Fruit fly (Drosophila melanogaster) whole organism, embryonic: ENCODE measurements around the gene EMC3.

Experiments used
- Asciz ChIP-seq: fragments of 200-800 bp; sonication (Bioruptor generic); optimal IDR thresholded peaks from 2 replicates; lab custom pipeline; 2017; ENCODE audit warnings: missing biosample characterization, mild to moderate bottlenecking, missing genetic modification characterization, missing genetic modification reagents
- BEAF-32 ChIP-seq: fragments of 200-800 bp; sonication (Bioruptor generic); optimal IDR thresholded peaks from 3 replicates; lab custom pipeline; 2017; ENCODE audit warnings: missing biosample characterization, missing genetic modification characterization, mild to moderate bottlenecking, moderate library complexity, missing genetic modification reagents
- CG1024 ChIP-seq: fragments of 200-800 bp; sonication (Bioruptor generic); IDR thresholded peaks from 2 replicates; pipeline ENCODE4 v1.3.6; 2022; ENCODE audit warnings: missing biosample characterization, missing genetic modification characterization
- CG12104 ChIP-seq: fragments of 200-800 bp; sonication (Bioruptor generic); optimal IDR thresholded peaks from 3 replicates; lab custom pipeline; 2016; ENCODE audit warnings: missing biosample characterization, missing genetic modification characterization
- CG12155 ChIP-seq: fragments of 200-800 bp; sonication (Bioruptor generic); optimal IDR thresholded peaks from 3 replicates; lab custom pipeline; 2016; ENCODE audit warnings: missing biosample characterization, missing genetic modification characterization
- CG12744 ChIP-seq: fragments of 200-800 bp; sonication (Bioruptor generic); optimal IDR thresholded peaks from 2 replicates; lab custom pipeline; 2016; ENCODE audit warnings: missing biosample characterization, missing genetic modification characterization
- CG13424 ChIP-seq: fragments of 200-800 bp; sonication (Bioruptor generic); optimal IDR thresholded peaks from 2 replicates; lab custom pipeline; 2019; ENCODE audit warnings: missing biosample characterization, mild to moderate bottlenecking, missing genetic modification characterization, moderate library complexity
- CG15073 ChIP-seq: fragments of 200-800 bp; sonication (Bioruptor generic); optimal IDR thresholded peaks from 2 replicates; lab custom pipeline; 2016; ENCODE audit warnings: missing biosample characterization, missing genetic modification characterization
- CG1603 ChIP-seq: fragments of 200-800 bp; sonication (Bioruptor generic); optimal IDR thresholded peaks from 2 replicates; lab custom pipeline; 2019; ENCODE audit warnings: missing biosample characterization, mild to moderate bottlenecking, missing genetic modification characterization, moderate library complexity
- CG1647 ChIP-seq: fragments of 200-800 bp; sonication (Bioruptor generic); optimal IDR thresholded peaks from 3 replicates; lab custom pipeline; 2016; ENCODE audit warnings: missing biosample characterization, missing genetic modification characterization
- CG17359 ChIP-seq: fragments of 200-800 bp; sonication (Bioruptor generic); optimal IDR thresholded peaks from 3 replicates; lab custom pipeline; 2018; ENCODE audit warnings: missing biosample characterization, mild to moderate bottlenecking, missing genetic modification characterization, moderate library complexity
- CG17361 ChIP-seq: fragments of 200-800 bp; sonication (Bioruptor generic); IDR thresholded peaks from 3 replicates; pipeline ENCODE4 v1.3.6; 2022; ENCODE audit warnings: missing biosample characterization, missing genetic modification characterization
- CG17912 ChIP-seq: fragments of 200-800 bp; sonication (Bioruptor generic); optimal IDR thresholded peaks from 2 replicates; lab custom pipeline; 2018; ENCODE audit warnings: missing biosample characterization, mild to moderate bottlenecking, missing genetic modification characterization
- CG1792 ChIP-seq: fragments of 200-800 bp; sonication (Bioruptor generic); optimal IDR thresholded peaks from 2 replicates; lab custom pipeline; 2016; ENCODE audit warnings: missing biosample characterization, missing genetic modification characterization
- CG1832 ChIP-seq: fragments of 200-800 bp; sonication (Bioruptor generic); optimal IDR thresholded peaks from 2 replicates; lab custom pipeline; 2017; ENCODE audit warnings: missing biosample characterization, mild to moderate bottlenecking, missing genetic modification characterization, inconsistent platforms
- CG2129 ChIP-seq: fragments of 200-800 bp; sonication (Bioruptor generic); IDR thresholded peaks from 2 replicates; pipeline ENCODE4 v1.3.6; 2022; ENCODE audit warnings: missing biosample characterization, missing genetic modification characterization; ENCODE audit not compliant: partially characterized antibody
- CG34422 ChIP-seq: fragments of 200-800 bp; sonication (Bioruptor generic); IDR thresholded peaks from 3 replicates; pipeline ENCODE4 v1.3.6; 2022; ENCODE audit warnings: missing biosample characterization, missing genetic modification characterization
- CG4282 ChIP-seq: fragments of 200-800 bp; sonication (Bioruptor generic); optimal IDR thresholded peaks from 2 replicates; lab custom pipeline; 2016; ENCODE audit warnings: missing biosample characterization, missing genetic modification characterization
- CG5180 ChIP-seq: fragments of 200-800 bp; sonication (Bioruptor generic); optimal IDR thresholded peaks from 3 replicates; lab custom pipeline; 2017; ENCODE audit warnings: missing biosample characterization, missing genetic modification characterization, mild to moderate bottlenecking, moderate library complexity, missing genetic modification reagents
- CG5953 ChIP-seq: fragments of 200-800 bp; sonication (Bioruptor generic); IDR thresholded peaks from 2 replicates; pipeline ENCODE4 v1.3.6; 2022; ENCODE audit warnings: missing biosample characterization, missing genetic modification characterization
- CG6683 ChIP-seq: fragments of 200-800 bp; sonication (Bioruptor generic); optimal IDR thresholded peaks from 2 replicates; lab custom pipeline; 2017; ENCODE audit warnings: missing biosample characterization, mild to moderate bottlenecking, missing genetic modification characterization, missing genetic modification reagents
- CG7556 ChIP-seq: fragments of 200-800 bp; sonication (Bioruptor generic); optimal IDR thresholded peaks from 2 replicates; lab custom pipeline; 2017; ENCODE audit warnings: missing biosample characterization, mild to moderate bottlenecking, missing genetic modification characterization
- CG8359 ChIP-seq: fragments of 200-800 bp; sonication (Bioruptor generic); optimal IDR thresholded peaks from 2 replicates; lab custom pipeline; 2017; ENCODE audit warnings: missing biosample characterization, mild to moderate bottlenecking, missing genetic modification characterization, borderline replicate concordance
- CG9437 ChIP-seq: fragments of 200-800 bp; sonication (Bioruptor generic); optimal IDR thresholded peaks from 2 replicates; lab custom pipeline; 2018; ENCODE audit warnings: missing biosample characterization, mild to moderate bottlenecking, missing genetic modification characterization
- CrebB ChIP-seq: fragments of 200-800 bp; sonication (Bioruptor generic); optimal IDR thresholded peaks from 3 replicates; lab custom pipeline; 2018; ENCODE audit warnings: missing biosample characterization, mild to moderate bottlenecking, missing genetic modification characterization
- Dp ChIP-seq: fragments of 200-800 bp; sonication (Bioruptor generic); optimal IDR thresholded peaks from 2 replicates; lab custom pipeline; 2018; ENCODE audit warnings: missing biosample characterization, mild to moderate bottlenecking, missing genetic modification characterization, moderate library complexity
- HLH3B ChIP-seq: fragments of 200-800 bp; sonication (Bioruptor generic); IDR thresholded peaks from 2 replicates; pipeline ENCODE4 v1.3.6; 2022; ENCODE audit warnings: missing biosample characterization, missing genetic modification characterization
- MBD-R2 ChIP-seq: fragments of 200-800 bp; sonication (Bioruptor generic); IDR thresholded peaks from 2 replicates; pipeline ENCODE4 v1.3.6; 2022; ENCODE audit warnings: missing biosample characterization, missing genetic modification characterization
- Mrtf ChIP-seq: fragments of 200-800 bp; sonication (Bioruptor generic); IDR thresholded peaks from 3 replicates; pipeline ENCODE4 v1.3.6; 2022; ENCODE audit warnings: missing biosample characterization, missing genetic modification characterization
- Oli ChIP-seq: fragments of 200-800 bp; sonication (Bioruptor generic); optimal IDR thresholded peaks from 2 replicates; lab custom pipeline; 2018; ENCODE audit warnings: missing biosample characterization, mild to moderate bottlenecking, missing genetic modification characterization, moderate library complexity
- Ptx1 ChIP-seq: fragments of 200-800 bp; sonication (Bioruptor generic); IDR thresholded peaks from 2 replicates; pipeline ENCODE4 v1.3.6; 2022; ENCODE audit warnings: missing biosample characterization, missing genetic modification characterization
- Sry-β ChIP-seq: fragments of 200-800 bp; sonication (Bioruptor generic); optimal IDR thresholded peaks from 2 replicates; lab custom pipeline; 2018; ENCODE audit warnings: missing biosample characterization, mild to moderate bottlenecking, missing genetic modification characterization, moderate library complexity
- amos ChIP-seq: fragments of 200-800 bp; sonication (Bioruptor generic); IDR thresholded peaks from 2 replicates; pipeline ENCODE4 v1.3.6; 2022; ENCODE audit warnings: missing biosample characterization, missing genetic modification characterization; ENCODE audit not compliant: partially characterized antibody
- bbx ChIP-seq: fragments of 200-800 bp; sonication (Bioruptor generic); IDR thresholded peaks from 2 replicates; pipeline ENCODE4 v1.3.6; 2022; ENCODE audit warnings: missing biosample characterization, missing genetic modification characterization; ENCODE audit not compliant: partially characterized antibody
- chn ChIP-seq: fragments of 200-800 bp; sonication (Bioruptor generic); optimal IDR thresholded peaks from 2 replicates; lab custom pipeline; 2016; ENCODE audit warnings: missing biosample characterization, missing genetic modification characterization
- corto ChIP-seq: fragments of 200-800 bp; sonication (Bioruptor generic); optimal IDR thresholded peaks from 2 replicates; lab custom pipeline; 2016; ENCODE audit warnings: missing biosample characterization, mild to moderate bottlenecking, missing genetic modification characterization, moderate library complexity
- crol ChIP-seq: fragments of 200-800 bp; sonication (Bioruptor generic); IDR thresholded peaks from 2 replicates; pipeline ENCODE4 v1.3.6; 2022; ENCODE audit warnings: missing biosample characterization, missing genetic modification characterization
- crp ChIP-seq, 2 experiments: fragments of 200-800 bp; sonication (Bioruptor generic); optimal IDR thresholded peaks; 2 replicates in 1 of 2; 3 replicates in 1 of 2; lab custom pipeline; 2017; ENCODE audit warnings: missing biosample characterization in 2 of 2, missing genetic modification characterization in 2 of 2, mild to moderate bottlenecking in 1 of 2, moderate library complexity in 1 of 2
- inv ChIP-seq: fragments of 200-800 bp; sonication (Bioruptor generic); IDR thresholded peaks from 2 replicates; pipeline ENCODE4 v1.3.6; 2022; ENCODE audit warnings: missing biosample characterization, missing genetic modification characterization; ENCODE audit not compliant: partially characterized antibody
- jumu ChIP-seq: fragments of 200-800 bp; sonication (Bioruptor generic); optimal IDR thresholded peaks from 3 replicates; lab custom pipeline; 2016; ENCODE audit warnings: missing biosample characterization, missing genetic modification characterization
- lbe ChIP-seq: fragments of 200-800 bp; sonication (Bioruptor generic); optimal IDR thresholded peaks from 2 replicates; lab custom pipeline; 2016; ENCODE audit warnings: missing biosample characterization, mild to moderate bottlenecking, missing genetic modification characterization
- lov ChIP-seq, 2 experiments: fragments of 200-800 bp in 1 of 2; fragments of >200 bp in 1 of 2; sonication (Bioruptor generic) in 1 of 2; IDR thresholded peaks in 1 of 2; optimal IDR thresholded peaks in 1 of 2; 2 replicates in 1 of 2; 3 replicates in 1 of 2; pipeline versions ENCODE4 v1.3.6 to Lab custom; 2017 to 2022; ENCODE audit warnings: missing biosample characterization in 1 of 2, missing genetic modification characterization in 1 of 2
- shn ChIP-seq: fragments of 200-800 bp; sonication (Bioruptor generic); optimal IDR thresholded peaks from 3 replicates; lab custom pipeline; 2016; ENCODE audit warnings: missing biosample characterization, missing genetic modification characterization
- slbo ChIP-seq: fragments of 200-800 bp; sonication (Bioruptor generic); IDR thresholded peaks from 2 replicates; pipeline ENCODE4 v1.3.6; 2022; ENCODE audit warnings: missing biosample characterization, missing genetic modification characterization
- tap ChIP-seq: fragments of 200-800 bp; optimal IDR thresholded peaks from 3 replicates; lab custom pipeline; 2019; ENCODE audit warnings: missing biosample characterization, mild to moderate bottlenecking, missing genetic modification characterization, moderate library complexity
- tgo ChIP-seq: fragments of 200-800 bp; sonication (Bioruptor generic); IDR thresholded peaks from 3 replicates; pipeline ENCODE4 v1.3.6; 2022; ENCODE audit warnings: missing biosample characterization, missing genetic modification characterization
- tup ChIP-seq: fragments of 200-800 bp; sonication (Bioruptor generic); optimal IDR thresholded peaks from 2 replicates; lab custom pipeline; 2016; ENCODE audit warnings: missing biosample characterization, mild to moderate bottlenecking, missing genetic modification characterization, moderate library complexity
- unc-4 ChIP-seq: fragments of 200-800 bp; sonication (Bioruptor generic); IDR thresholded peaks from 2 replicates; pipeline ENCODE4 v1.3.6; 2022; ENCODE audit warnings: missing biosample characterization, missing genetic modification characterization; ENCODE audit not compliant: partially characterized antibody
- wdn ChIP-seq: fragments of 200-800 bp; sonication (Bioruptor generic); IDR thresholded peaks from 2 replicates; pipeline ENCODE4 v1.3.6; 2022; ENCODE audit warnings: missing biosample characterization, missing genetic modification characterization

EMC3 gene

DNA sequence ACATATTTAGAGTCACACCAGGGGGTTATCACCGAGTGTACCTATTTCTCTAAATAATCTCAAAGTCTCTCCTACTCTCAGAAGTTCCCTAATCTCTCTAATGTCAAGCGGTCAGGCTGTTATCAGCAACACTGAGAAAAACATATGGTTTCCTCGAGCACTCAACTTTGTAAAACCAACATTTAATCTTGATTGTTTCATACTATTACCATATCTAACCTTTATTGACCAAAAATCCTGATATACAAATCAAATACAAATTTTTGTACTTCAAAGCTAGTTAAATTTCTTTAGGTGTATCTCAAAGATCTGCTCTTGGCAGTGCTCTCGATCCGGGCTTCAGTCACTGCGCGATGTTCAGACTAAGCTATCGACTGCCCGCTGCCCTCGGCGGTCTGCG, 28.9 kb downstream of the EMC3 start, which contains the start of gene CG6415 (continued):
- TF ChIP-seq CG1792 (GFP tag; lab: Kevin White, UChicago) (peak; percentile 71), bbx (GFP tag; lab: Robert Waterston, UW) (no peak), CG34422 (peak; percentile 61; the same call in 1 of the 3 replicates), MBD-R2 (GFP tag; lab: Robert Waterston, UW) (no peak), CrebB (tag; lab: Kevin White, UChicago) (peak; percentile 42), CG7556 (GFP tag; lab: Kevin White, UChicago) (peak; percentile 70), CG12155 (GFP tag; lab: Kevin White, UChicago) (peak; percentile 70), chn (GFP tag; lab: Kevin White, UChicago) (peak; percentile 52), Sry-β (GFP tag; lab: Kevin White, UChicago) (no peak), CG4282 (no peak), lbe (GFP tag; lab: Kevin White, UChicago) (peak; percentile 47), CG13424 (tag; lab: Kevin White, UChicago) (peak; percentile 84), CG12744 (GFP tag; lab: Kevin White, UChicago) (peak; percentile 12), Oli (tag; lab: Kevin White, UChicago) (peak; percentile 78), slbo (GFP tag; lab: Robert Waterston, UW) (peak; percentile 86), Dp (GFP tag; lab: Kevin White, UChicago) (no peak), unc-4 (GFP tag; lab: Robert Waterston, UW) (no peak), tgo (GFP tag; lab: Robert Waterston, UW) (peak; percentile 71), Mrtf (GFP tag; lab: Robert Waterston, UW) (peak; percentile 57; the same call in 2 of the 3 replicates), CG12104 (GFP tag; lab: Kevin White, UChicago) (peak; percentile 54), HLH3B (GFP tag; lab: Robert Waterston, UW) (peak; percentile 70; the same call in 1 of the 2 replicates), Asciz (GFP tag; lab: Kevin White, UChicago) (peak; percentile 44), CG1647 (GFP tag; lab: Kevin White, UChicago) (peak; percentile 25), CG15073 (GFP tag; lab: Kevin White, UChicago) (no peak), tup (GFP tag; lab: Kevin White, UChicago) (peak; percentile 36), amos (no peak), CG17912 (GFP tag; lab: Kevin White, UChicago) (no peak), CG17361 (GFP tag; lab: Robert Waterston, UW) (peak; percentile 77), CG6683 (GFP tag; lab: Kevin White, UChicago) (no peak), Ptx1 (GFP tag; lab: Robert Waterston, UW) (peak; percentile 71), CG8359 (GFP tag; lab: Kevin White, UChicago) (peak; percentile 43), BEAF-32 (GFP tag; lab: Kevin White, UChicago) (no peak), tap (tag; lab: Kevin White, UChicago) (peak; percentile 73), crp (GFP tag; optimal IDR thresholded peaks at IDR 0.05; lab: Kevin White, UChicago) (peak in 1 of 2 experiments; percentile 10), CG5180 (GFP tag; lab: Kevin White, UChicago) (peak; percentile 46), jumu (GFP tag; lab: Kevin White, UChicago) (peak; percentile 46), CG17359 (peak; percentile 77), shn (GFP tag; lab: Kevin White, UChicago) (peak; percentile 18), wdn (peak; percentile 36; the same call in 1 of the 2 replicates), crol (0 out of 2 replicates have a peak, but pooled peaks have one; percentile 21), CG5953 (GFP tag; lab: Robert Waterston, UW) (no peak), inv (GFP tag; lab: Robert Waterston, UW) (no peak), corto (GFP tag; lab: Kevin White, UChicago) (no peak), CG2129 (GFP tag; lab: Robert Waterston, UW) (no peak), CG1603 (tag; lab: Kevin White, UChicago) (peak; percentile 84), lov (optimal IDR thresholded peaks at IDR 0.05; lab: Kevin White, UChicago) (no peak), lov (GFP tag; IDR thresholded peaks at IDR 0.05; lab: Robert Waterston, UW) (no peak), CG1024 (GFP tag; lab: Robert Waterston, UW) (no peak), CG1832 (no peak), CG9437 (peak; percentile 29)
